Worm (Caenorhabditis elegans) whole organism, L3 larva: Measurements from ENCODE around the gene str-175.

ENCODE experiments used
- R02D3.7 ChIP-seq: fragments of 150-350 bp; optimal IDR thresholded peaks from 2 replicates; lab custom pipeline; 2014; ENCODE audit warnings: missing biosample characterization, missing genetic modification characterization
- ZK546.5 ChIP-seq: sonication (generic microtip); optimal IDR thresholded peaks from 2 replicates; lab custom pipeline; 2017; ENCODE audit warnings: missing biosample characterization, missing genetic modification characterization
- aly-2 ChIP-seq: fragments of 150-350 bp; optimal IDR thresholded peaks from 2 replicates; lab custom pipeline; 2014; ENCODE audit warnings: missing biosample characterization, missing genetic modification characterization
- ama-1 ChIP-seq: fragments of 150-350 bp; optimal IDR thresholded peaks from 2 replicates; lab custom pipeline; 2018
- ceh-16 ChIP-seq: sonication (generic microtip); optimal IDR thresholded peaks from 2 replicates; lab custom pipeline; 2017; ENCODE audit warnings: missing biosample characterization, missing genetic modification characterization
- ceh-28 ChIP-seq: fragments of 150-350 bp; optimal IDR thresholded peaks from 2 replicates; lab custom pipeline; 2014; ENCODE audit warnings: missing biosample characterization, missing genetic modification reagents, missing genetic modification characterization
- daf-12 ChIP-seq: fragments of 150-350 bp; optimal IDR thresholded peaks from 2 replicates; lab custom pipeline; 2014; ENCODE audit warnings: missing biosample characterization, missing genetic modification reagents, missing genetic modification characterization
- egl-27 ChIP-seq: sonication (generic microtip); optimal IDR thresholded peaks from 4 replicates; lab custom pipeline; 2017; ENCODE audit warnings: missing biosample characterization, missing genetic modification reagents, missing genetic modification characterization
- egl-5 ChIP-seq: fragments of 150-350 bp; optimal IDR thresholded peaks from 2 replicates; lab custom pipeline; 2017; ENCODE audit warnings: missing biosample characterization, missing genetic modification reagents, missing genetic modification characterization, inconsistent platforms
- elt-1 ChIP-seq: fragments of 150-350 bp; optimal IDR thresholded peaks from 2 replicates; lab custom pipeline; 2014; ENCODE audit warnings: missing biosample characterization, missing genetic modification characterization
- elt-2 ChIP-seq: sonication (generic microtip); optimal IDR thresholded peaks from 2 replicates; lab custom pipeline; 2016; ENCODE audit warnings: missing genetic modification reagents, mild to moderate bottlenecking, missing genetic modification characterization, missing compliant biosample characterization
- elt-3 ChIP-seq, 3 experiments: fragments of 150-350 bp in 1 of 3; sonication (generic microtip) in 2 of 3; optimal IDR thresholded peaks; 2 replicates in 2 of 3; 4 replicates in 1 of 3; lab custom pipeline; 2014 to 2017; ENCODE audit warnings: missing biosample characterization in 3 of 3, missing genetic modification characterization in 3 of 3
- eor-1 ChIP-seq, 2 experiments: fragments of 150-350 bp; optimal IDR thresholded peaks; 2 replicates each; lab custom pipeline; 2014 to 2018; ENCODE audit warnings: missing biosample characterization in 2 of 2, missing genetic modification characterization in 2 of 2
- fos-1 ChIP-seq: fragments of 150-350 bp; optimal IDR thresholded peaks from 2 replicates; lab custom pipeline; 2014; ENCODE audit warnings: missing biosample characterization, missing genetic modification characterization
- hmg-11 ChIP-seq: sonication (generic microtip); optimal IDR thresholded peaks from 2 replicates; lab custom pipeline; 2016; ENCODE audit warnings: missing genetic modification characterization, missing compliant biosample characterization
- jun-1 ChIP-seq: fragments of 150-350 bp; optimal IDR thresholded peaks from 2 replicates; lab custom pipeline; 2014; ENCODE audit warnings: missing biosample characterization, missing genetic modification reagents, missing genetic modification characterization
- lin-15B ChIP-seq: fragments of 150-350 bp; optimal IDR thresholded peaks from 2 replicates; lab custom pipeline; 2014; ENCODE audit warnings: missing biosample characterization, missing genetic modification characterization
- lin-39 ChIP-seq: fragments of 150-350 bp; optimal IDR thresholded peaks from 2 replicates; lab custom pipeline; 2018; ENCODE audit warnings: missing biosample characterization, missing genetic modification reagents, missing genetic modification characterization
- lsy-12 ChIP-seq: sonication (generic microtip); optimal IDR thresholded peaks from 2 replicates; lab custom pipeline; 2016; ENCODE audit warnings: mild to moderate bottlenecking, missing genetic modification characterization, missing compliant biosample characterization
- mml-1 ChIP-seq: fragments of 150-350 bp; sonication (generic microtip); optimal IDR thresholded peaks from 3 replicates; lab custom pipeline; 2014; ENCODE audit warnings: missing biosample characterization, missing genetic modification characterization
- nfya-1 ChIP-seq: sonication (generic microtip); optimal IDR thresholded peaks from 2 replicates; lab custom pipeline; 2017; ENCODE audit warnings: missing genetic modification characterization, mild to moderate bottlenecking, missing compliant biosample characterization, antibody characterized with exemption, moderate library complexity; ENCODE audit not compliant: insufficient read depth
- nhr-11 ChIP-seq: fragments of 150-350 bp; optimal IDR thresholded peaks from 2 replicates; lab custom pipeline; 2014; ENCODE audit warnings: missing biosample characterization, missing genetic modification characterization
- nhr-12 ChIP-seq: fragments of 150-350 bp; optimal IDR thresholded peaks from 2 replicates; lab custom pipeline; 2014; ENCODE audit warnings: missing biosample characterization, missing genetic modification characterization
- nhr-23 ChIP-seq: fragments of 150-350 bp; optimal IDR thresholded peaks from 2 replicates; lab custom pipeline; 2014; ENCODE audit warnings: missing biosample characterization, missing genetic modification reagents, missing genetic modification characterization
- nhr-237 ChIP-seq: fragments of 150-350 bp; optimal IDR thresholded peaks from 2 replicates; lab custom pipeline; 2014; ENCODE audit warnings: missing biosample characterization, missing genetic modification characterization
- nhr-43 ChIP-seq: sonication (generic microtip); optimal IDR thresholded peaks from 2 replicates; lab custom pipeline; 2016; ENCODE audit warnings: mild to moderate bottlenecking, missing genetic modification characterization, missing compliant biosample characterization; ENCODE audit not compliant: poor library complexity, severe bottlenecking
- nhr-76 ChIP-seq: fragments of 150-350 bp; sonication (generic microtip); optimal IDR thresholded peaks from 5 replicates; lab custom pipeline; 2014; ENCODE audit warnings: missing biosample characterization, missing genetic modification characterization
- nhr-77 ChIP-seq: fragments of 150-350 bp; optimal IDR thresholded peaks from 2 replicates; lab custom pipeline; 2014; ENCODE audit warnings: missing biosample characterization, missing genetic modification characterization
- pha-4 ChIP-seq: fragments of 150-350 bp; optimal IDR thresholded peaks from 2 replicates; lab custom pipeline; 2014; ENCODE audit warnings: missing biosample characterization, missing genetic modification reagents, missing genetic modification characterization
- pqm-1 ChIP-seq: fragments of 150-350 bp; optimal IDR thresholded peaks from 2 replicates; lab custom pipeline; 2017; ENCODE audit warnings: missing biosample characterization, missing genetic modification characterization, inconsistent platforms
- sea-2 ChIP-seq: fragments of 150-350 bp; sonication (generic microtip); optimal IDR thresholded peaks from 4 replicates; lab custom pipeline; 2014; ENCODE audit warnings: missing biosample characterization, missing genetic modification reagents, missing genetic modification characterization
- snpc-4 ChIP-seq: fragments of 150-350 bp; optimal IDR thresholded peaks from 2 replicates; lab custom pipeline; 2014; ENCODE audit warnings: missing biosample characterization, missing genetic modification characterization
- tbx-2 ChIP-seq: sonication (generic microtip); optimal IDR thresholded peaks from 2 replicates; lab custom pipeline; 2016; ENCODE audit warnings: mild to moderate bottlenecking, missing genetic modification characterization, missing compliant biosample characterization
- unc-62 ChIP-seq: fragments of 150-350 bp; sonication (generic microtip); optimal IDR thresholded peaks from 4 replicates; lab custom pipeline; 2014; ENCODE audit warnings: missing biosample characterization, missing genetic modification reagents, missing genetic modification characterization
- ztf-11 ChIP-seq: fragments of 150-350 bp; optimal IDR thresholded peaks from 2 replicates; lab custom pipeline; 2014; ENCODE audit warnings: missing biosample characterization, missing genetic modification characterization
- ztf-4 ChIP-seq: fragments of 150-350 bp; optimal IDR thresholded peaks from 2 replicates; lab custom pipeline; 2014; ENCODE audit warnings: missing biosample characterization, missing genetic modification characterization

Gene str-175

DNA sequence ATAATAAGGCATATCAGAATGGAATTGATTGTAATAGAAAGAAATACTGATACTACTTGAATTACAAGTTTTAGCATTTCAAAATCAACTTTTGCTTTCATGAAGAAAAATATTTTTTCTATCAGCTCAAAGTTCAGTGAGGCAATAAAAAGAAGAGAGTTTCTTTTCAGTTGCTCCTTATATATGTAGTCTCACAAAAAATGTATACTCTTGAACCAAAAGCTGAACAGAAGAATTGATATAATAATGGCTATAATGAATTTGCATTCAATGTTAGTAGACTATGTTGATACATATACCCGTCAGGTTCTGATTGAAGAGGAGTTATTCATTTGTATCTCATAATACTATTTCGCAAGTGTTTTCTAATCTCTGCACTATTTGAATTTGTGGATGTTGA is 4.2 kb upstream of the str-175 start, which contains the start of gene str-174:
TSS of gene str-174 (minus strand) at position 101 of the 400 bp plus-strand sequence.
- no peak for TF ChIP-seq pqm-1 (tag; lab: Kevin White, UChicago)
- TF ChIP-seq elt-2 (tag; lab: Kevin White, UChicago) = no peak
- TF ChIP-seq nhr-12 (tag; lab: Kevin White, UChicago) = no peak
- no peak for TF ChIP-seq ZK546.5 (tag; lab: Kevin White, UChicago)
- TF ChIP-seq nhr-76 (tag; lab: Kevin White, UChicago) = no peak
- TF ChIP-seq nhr-237 = no peak
- TF ChIP-seq nfya-1 (tag; lab: Kevin White, UChicago) = no peak
- no peak for TF ChIP-seq jun-1
- TF ChIP-seq unc-62 (GFP tag; lab: Kevin White, UChicago) = no peak
- TF ChIP-seq ceh-16 (tag; lab: Kevin White, UChicago) = no peak
- no peak for TF ChIP-seq egl-27 (tag; lab: Kevin White, UChicago)
- TF ChIP-seq ceh-28 (tag; lab: Kevin White, UChicago) = no peak
- TF ChIP-seq elt-1 (tag; lab: Kevin White, UChicago) = no peak
- no peak for TF ChIP-seq sea-2 (GFP tag; lab: Kevin White, UChicago)
- TF ChIP-seq snpc-4 (tag; lab: Kevin White, UChicago) = no peak

DNA sequence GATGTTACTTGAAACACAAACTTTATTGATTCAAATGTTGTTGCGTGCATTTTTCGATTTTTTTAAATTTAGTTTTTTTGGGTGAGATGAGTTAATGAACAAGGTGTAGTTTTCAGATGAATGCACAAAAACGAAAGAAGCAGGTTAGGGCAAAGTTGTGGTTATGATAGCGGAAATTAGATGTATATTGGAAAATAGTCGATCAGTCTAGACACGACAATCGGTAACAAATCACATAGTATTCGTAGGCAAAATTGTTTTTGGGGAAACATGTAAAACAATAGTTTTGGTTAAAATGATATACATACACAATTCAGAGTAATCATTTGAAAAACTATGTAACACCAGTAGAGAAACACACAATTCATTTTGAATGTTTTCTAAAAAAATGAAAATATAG is 2.8 kb downstream of the str-175 start, which contains the start of gene str-172:
TSS of gene str-172 (minus strand) at position 101 of the 400 bp plus-strand sequence.
- TF ChIP-seq ztf-11 (tag; lab: Kevin White, UChicago) = no peak
- TF ChIP-seq elt-3 (tag; optimal IDR thresholded peaks at IDR 0.05; lab: Kevin White, UChicago) = no peak
- no peak for TF ChIP-seq mml-1
- no peak for TF ChIP-seq daf-12 (tag; lab: Kevin White, UChicago)
- TF ChIP-seq nhr-43 = no peak
- TF ChIP-seq nhr-11 (tag; lab: Kevin White, UChicago) = no peak
- TF ChIP-seq nhr-23 (tag; lab: Kevin White, UChicago) = no peak
- no peak for TF ChIP-seq pha-4 (tag; lab: Kevin White, UChicago)
- TF ChIP-seq ztf-4 = no peak
- no peak for TF ChIP-seq ama-1 (lab: Kevin White, UChicago)
- no peak for TF ChIP-seq ceh-16 (tag; lab: Kevin White, UChicago)
- TF ChIP-seq, all 47 proteins: peak for 0

DNA sequence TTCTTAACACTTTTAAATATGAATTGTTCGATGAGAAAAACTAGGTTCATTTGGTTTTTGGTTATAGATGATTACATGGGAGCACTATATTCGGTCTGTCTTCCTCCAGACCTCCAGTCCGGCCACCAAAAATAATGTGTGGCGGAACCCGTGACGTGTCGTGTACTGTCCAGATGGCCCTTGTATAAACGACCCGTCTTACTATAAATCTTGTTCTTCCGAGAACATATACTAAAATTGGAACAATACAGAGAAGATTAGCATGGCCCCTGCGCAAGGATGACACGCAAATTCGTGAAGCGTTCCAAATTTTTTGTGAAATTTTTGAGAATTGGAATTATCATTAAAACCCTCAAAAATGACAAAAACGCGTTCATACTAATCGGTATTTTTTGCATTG is 3.8 kb downstream of the str-175 start:
- no peak for TF ChIP-seq nhr-237
- no peak for TF ChIP-seq egl-5 (tag; lab: Kevin White, UChicago)
- TF ChIP-seq nhr-23 (tag; lab: Kevin White, UChicago) = no peak
- TF ChIP-seq nhr-77 = no peak
- no peak for TF ChIP-seq elt-1 (tag; lab: Kevin White, UChicago)
- no peak for TF ChIP-seq ztf-4
- no peak for TF ChIP-seq pqm-1 (tag; lab: Kevin White, UChicago)
- TF ChIP-seq ceh-28 (tag; lab: Kevin White, UChicago) = no peak
- no peak for TF ChIP-seq aly-2
- TF ChIP-seq nhr-12 (tag; lab: Kevin White, UChicago) = no peak
- no peak for TF ChIP-seq elt-3 (tag; optimal IDR thresholded peaks at IDR 0.05; lab: Kevin White, UChicago)
- no peak for TF ChIP-seq pha-4 (tag; lab: Kevin White, UChicago)
- no peak for TF ChIP-seq R02D3.7
- TF ChIP-seq lin-15B = no peak
- TF ChIP-seq lin-39 (tag; lab: Kevin White, UChicago) = no peak
- TF ChIP-seq fos-1 (tag; lab: Kevin White, UChicago) = no peak
- TF ChIP-seq hmg-11 = no peak
- no peak for TF ChIP-seq lsy-12
- TF ChIP-seq ztf-11 (tag; lab: Kevin White, UChicago) = no peak
- TF ChIP-seq, all 47 proteins: peak for 0

DNA sequence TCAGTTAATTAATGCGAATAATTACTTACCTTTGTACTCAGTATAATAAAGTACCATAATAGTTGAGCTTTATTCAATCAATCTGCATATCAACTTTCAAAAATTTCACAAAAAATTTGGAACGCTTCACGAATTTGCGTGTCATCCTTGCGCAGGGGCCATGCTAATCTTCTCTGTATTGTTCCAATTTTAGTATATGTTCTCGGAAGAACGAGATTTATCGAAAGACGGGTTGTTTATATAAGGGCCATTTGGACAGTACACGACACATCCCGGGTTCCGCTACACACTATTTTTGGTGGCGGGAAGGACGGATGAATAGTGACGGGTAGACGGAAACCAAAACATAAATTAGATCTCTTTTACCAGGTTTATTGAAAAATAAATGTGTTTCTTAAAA is 5.9 kb downstream of the str-175 start:
- no peak for TF ChIP-seq jun-1

DNA sequence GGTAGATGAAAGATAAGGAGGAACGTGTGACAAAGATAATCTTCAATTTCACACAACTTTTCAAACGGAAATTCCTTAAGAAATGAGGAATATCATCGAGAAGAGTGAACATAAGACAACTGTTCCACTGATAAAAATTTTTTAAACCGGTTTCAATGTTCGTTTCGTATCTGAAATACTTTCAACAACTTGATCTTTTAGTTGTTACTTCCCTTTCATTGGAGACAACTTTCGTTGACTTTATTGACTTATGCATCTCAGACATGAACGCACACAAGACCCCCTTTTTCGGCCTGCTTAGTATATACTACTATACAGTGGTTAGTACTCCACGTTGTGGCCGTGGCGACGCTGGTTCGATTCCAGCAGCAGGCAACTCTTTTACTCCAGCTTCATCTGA is 9.0 kb downstream of the str-175 start, which contains the start of the genes Y17G9A.4 and str-173:
TSS of gene Y17G9A.4 (minus strand) at position 101 of the 400 bp plus-strand sequence.
TSS of gene str-173 (plus strand) at position 325 of the 400 bp plus-strand sequence.
- TF ChIP-seq nhr-237 = no peak
- no peak for TF ChIP-seq tbx-2 (tag; lab: Kevin White, UChicago)
- no peak for TF ChIP-seq lsy-12
- TF ChIP-seq elt-1 (tag; lab: Kevin White, UChicago) = no peak
- TF ChIP-seq eor-1 (tag; optimal IDR thresholded peaks at IDR 0.05; lab: Kevin White, UChicago) = no peak
- no peak for TF ChIP-seq elt-2 (tag; lab: Kevin White, UChicago)
- no peak for TF ChIP-seq ztf-4
